Worm (Caenorhabditis elegans) whole organism, mixed stage, embryonic: ENCODE data around the gene srh-60.

ENCODE experiments used
- M03D4.4 ChIP-seq: sonication (generic microtip); optimal IDR thresholded peaks from 2 replicates; lab custom pipeline; 2017; ENCODE audit warnings: mild to moderate bottlenecking, missing genetic modification characterization, missing compliant biosample characterization
- bed-3 ChIP-seq: fragments of 200-800 bp; sonication (Bioruptor generic); optimal IDR thresholded peaks from 3 replicates; lab custom pipeline; 2018; ENCODE audit warnings: mild to moderate bottlenecking, missing genetic modification characterization, moderate library complexity, missing compliant biosample characterization
- ceh-39 ChIP-seq: fragments of 150-350 bp; optimal IDR thresholded peaks from 2 replicates; lab custom pipeline; 2014; ENCODE audit warnings: missing biosample characterization, missing genetic modification characterization
- ceh-43 ChIP-seq: fragments of 200-800 bp; sonication (Bioruptor generic); optimal IDR thresholded peaks from 2 replicates; lab custom pipeline; 2018; ENCODE audit warnings: mild to moderate bottlenecking, missing genetic modification characterization, moderate library complexity, missing compliant biosample characterization
- ces-1 ChIP-seq: fragments of 150-350 bp; optimal IDR thresholded peaks from 2 replicates; lab custom pipeline; 2014; ENCODE audit warnings: missing biosample characterization, missing genetic modification reagents, missing genetic modification characterization
- cnd-1 ChIP-seq: fragments of 200-800 bp; sonication (Bioruptor generic); optimal IDR thresholded peaks from 2 replicates; lab custom pipeline; 2018; ENCODE audit warnings: mild to moderate bottlenecking, missing genetic modification characterization, missing compliant biosample characterization
- drap-1 ChIP-seq: fragments of 200-800 bp; sonication (Bioruptor generic); optimal IDR thresholded peaks from 3 replicates; lab custom pipeline; 2018; ENCODE audit warnings: mild to moderate bottlenecking, missing genetic modification characterization, missing compliant biosample characterization
- elt-1 ChIP-seq: sonication (generic microtip); optimal IDR thresholded peaks from 2 replicates; lab custom pipeline; 2017; ENCODE audit warnings: missing genetic modification characterization, mild to moderate bottlenecking, missing compliant biosample characterization, antibody characterized with exemption, moderate library complexity, borderline replicate concordance; ENCODE audit not compliant: insufficient read depth
- elt-3 ChIP-seq: fragments of 150-350 bp; optimal IDR thresholded peaks from 2 replicates; lab custom pipeline; 2014; ENCODE audit warnings: missing biosample characterization, missing genetic modification characterization
- flh-1 ChIP-seq: fragments of 200-800 bp; sonication (Bioruptor generic); optimal IDR thresholded peaks from 2 replicates; lab custom pipeline; 2018; ENCODE audit warnings: mild to moderate bottlenecking, missing genetic modification characterization, moderate library complexity, missing compliant biosample characterization
- ham-2 ChIP-seq: fragments of 200-800 bp; sonication (Bioruptor generic); optimal IDR thresholded peaks from 2 replicates; lab custom pipeline; 2018; ENCODE audit warnings: mild to moderate bottlenecking, missing genetic modification characterization, missing compliant biosample characterization
- lin-13 ChIP-seq: fragments of 150-350 bp; optimal IDR thresholded peaks from 2 replicates; lab custom pipeline; 2014; ENCODE audit warnings: missing biosample characterization, missing genetic modification characterization
- lin-32 ChIP-seq: fragments of 200-800 bp; sonication (Bioruptor generic); optimal IDR thresholded peaks from 2 replicates; lab custom pipeline; 2018; ENCODE audit warnings: mild to moderate bottlenecking, missing genetic modification characterization, missing compliant biosample characterization
- lsy-2 ChIP-seq: fragments of 150-350 bp; optimal IDR thresholded peaks from 2 replicates; lab custom pipeline; 2014; ENCODE audit warnings: missing biosample characterization, missing genetic modification characterization
- mab-5 ChIP-seq: fragments of 150-350 bp; optimal IDR thresholded peaks from 2 replicates; lab custom pipeline; 2014; ENCODE audit warnings: missing biosample characterization, missing genetic modification characterization
- mep-1 ChIP-seq: fragments of 150-350 bp; optimal IDR thresholded peaks from 2 replicates; lab custom pipeline; 2017; ENCODE audit warnings: missing biosample characterization, missing genetic modification reagents, missing genetic modification characterization, inconsistent platforms
- mls-2 ChIP-seq: sonication (generic microtip); optimal IDR thresholded peaks from 2 replicates; lab custom pipeline; 2016; ENCODE audit warnings: mild to moderate bottlenecking, missing genetic modification characterization, moderate library complexity, missing compliant biosample characterization
- nhr-12 ChIP-seq: fragments of 150-350 bp; optimal IDR thresholded peaks from 2 replicates; lab custom pipeline; 2014; ENCODE audit warnings: missing biosample characterization, missing genetic modification characterization
- nhr-237 ChIP-seq: fragments of 150-350 bp; optimal IDR thresholded peaks from 2 replicates; lab custom pipeline; 2014; ENCODE audit warnings: missing biosample characterization, missing genetic modification characterization
- nhr-28 ChIP-seq: fragments of 150-350 bp; optimal IDR thresholded peaks from 2 replicates; lab custom pipeline; 2014; ENCODE audit warnings: missing biosample characterization, missing genetic modification characterization
- nhr-76 ChIP-seq: sonication (generic microtip); optimal IDR thresholded peaks from 2 replicates; lab custom pipeline; 2017; ENCODE audit warnings: missing biosample characterization, missing genetic modification characterization
- snpc-4 ChIP-seq: fragments of 150-350 bp; optimal IDR thresholded peaks from 2 replicates; lab custom pipeline; 2014; ENCODE audit warnings: missing biosample characterization, missing genetic modification characterization
- sptf-1 ChIP-seq: sonication (generic microtip); optimal IDR thresholded peaks from 2 replicates; lab custom pipeline; 2017; ENCODE audit warnings: mild to moderate bottlenecking, missing genetic modification characterization, moderate library complexity, missing compliant biosample characterization
- tbx-8 ChIP-seq: fragments of 200-800 bp; sonication (Bioruptor generic); optimal IDR thresholded peaks from 2 replicates; lab custom pipeline; 2018; ENCODE audit warnings: mild to moderate bottlenecking, missing genetic modification characterization, moderate library complexity, missing compliant biosample characterization
- unc-120 ChIP-seq: sonication (generic microtip); optimal IDR thresholded peaks from 2 replicates; lab custom pipeline; 2017; ENCODE audit warnings: missing genetic modification characterization, missing compliant biosample characterization; ENCODE audit not compliant: poor library complexity, severe bottlenecking
- unc-39 ChIP-seq: fragments of 150-350 bp; optimal IDR thresholded peaks from 2 replicates; lab custom pipeline; 2014; ENCODE audit warnings: missing biosample characterization, missing genetic modification characterization
- unc-62 ChIP-seq: fragments of 150-350 bp; optimal IDR thresholded peaks from 2 replicates; lab custom pipeline; 2014; ENCODE audit warnings: missing biosample characterization, missing genetic modification reagents, missing genetic modification characterization
- zip-8 ChIP-seq: fragments of 150-350 bp; optimal IDR thresholded peaks from 2 replicates; lab custom pipeline; 2014; ENCODE audit warnings: missing biosample characterization, missing genetic modification characterization

The srh-60 gene

ce11 chrII:3553453-3553852, 30.0 kb upstream of the srh-60 start, which contains the start of gene dnc-3:
Gene dnc-3 (plus strand): TSS chrII:3553724.
- TF ChIP-seq lsy-2 (tag; lab: Kevin White, UChicago) (peak; percentile 29), nhr-12 (tag; lab: Kevin White, UChicago) (no peak), bed-3 (GFP tag; lab: Kevin White, UChicago) (no peak), tbx-8 (GFP tag; lab: Kevin White, UChicago) (no peak), unc-39 (tag; lab: Kevin White, UChicago) (no peak), ceh-39 (no peak), nhr-76 (tag; lab: Kevin White, UChicago) (no peak), cnd-1 (tag; lab: Kevin White, UChicago) (no peak), mep-1 (tag; lab: Kevin White, UChicago) (peak; percentile 14), nhr-237 (peak; percentile 5), ceh-43 (GFP tag; lab: Kevin White, UChicago) (peak; percentile 17), lin-32 (no peak), ces-1 (peak; percentile 75), ham-2 (GFP tag; lab: Kevin White, UChicago) (no peak)

ce11 chrII:3554673-3555072, 28.8 kb upstream of the srh-60 start:
- TF ChIP-seq ham-2 (GFP tag; lab: Kevin White, UChicago) (no peak), drap-1 (no peak), M03D4.4 (no peak), tbx-8 (GFP tag; lab: Kevin White, UChicago) (no peak), lsy-2 (tag; lab: Kevin White, UChicago) (no peak), unc-39 (tag; lab: Kevin White, UChicago) (no peak), flh-1 (GFP tag; lab: Kevin White, UChicago) (no peak), nhr-237 (no peak), zip-8 (tag; lab: Kevin White, UChicago) (no peak), ceh-39 (no peak)
- TF ChIP-seq, all 35 proteins: peak for 0

DNA sequence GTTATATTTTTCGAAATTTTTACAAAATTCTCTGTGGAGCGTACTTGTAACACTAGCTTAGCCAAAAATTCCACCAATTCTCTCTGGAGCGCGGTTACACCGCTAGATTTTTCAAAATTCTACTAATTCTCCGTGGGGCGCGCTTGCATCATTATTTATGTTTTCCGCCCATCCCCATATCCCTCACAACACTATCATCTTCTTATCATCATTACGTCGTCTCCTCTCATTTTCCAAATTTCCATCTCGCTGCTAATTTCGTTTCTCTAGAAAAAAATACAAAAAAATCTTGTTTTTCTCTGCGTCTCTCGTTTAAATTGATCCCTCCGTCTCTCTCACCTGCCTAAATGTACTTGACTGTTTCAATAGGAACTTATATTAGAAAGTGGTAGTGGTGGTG, 28.2 kb upstream of the srh-60 start:
- TF ChIP-seq ham-2 (GFP tag; lab: Kevin White, UChicago) (no peak), nhr-76 (tag; lab: Kevin White, UChicago) (no peak), flh-1 (GFP tag; lab: Kevin White, UChicago) (no peak), ces-1 (no peak), nhr-28 (tag; lab: Kevin White, UChicago) (no peak), nhr-12 (tag; lab: Kevin White, UChicago) (no peak), mls-2 (tag; lab: Kevin White, UChicago) (no peak), ceh-43 (GFP tag; lab: Kevin White, UChicago) (no peak), unc-39 (tag; lab: Kevin White, UChicago) (no peak), lin-13 (tag; lab: Kevin White, UChicago) (no peak)

DNA sequence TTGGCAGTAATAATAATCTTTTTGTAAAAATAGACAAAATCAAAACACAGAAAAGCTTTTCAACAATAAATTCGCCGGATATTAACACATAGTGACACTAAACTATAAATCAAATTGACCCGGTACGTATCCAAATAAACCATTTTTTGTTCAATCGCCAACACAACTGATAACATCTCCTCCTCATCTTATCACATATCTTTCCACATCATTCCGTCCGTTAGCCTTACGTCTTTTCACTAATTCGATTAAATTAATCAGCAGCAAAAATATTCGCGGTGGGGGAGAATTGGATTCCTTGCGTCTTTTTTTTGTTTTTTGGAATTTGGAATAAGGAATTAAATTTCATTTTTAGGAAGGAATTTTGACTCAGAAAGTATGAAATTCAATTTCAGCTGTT, 26.9 kb upstream of the srh-60 start:
- TF ChIP-seq nhr-28 (tag; lab: Kevin White, UChicago) (no peak), ceh-43 (GFP tag; lab: Kevin White, UChicago) (no peak), snpc-4 (tag; lab: Kevin White, UChicago) (no peak), elt-1 (tag; lab: Kevin White, UChicago) (no peak), tbx-8 (GFP tag; lab: Kevin White, UChicago) (no peak), bed-3 (GFP tag; lab: Kevin White, UChicago) (no peak), lin-32 (no peak), nhr-76 (tag; lab: Kevin White, UChicago) (no peak), sptf-1 (tag; lab: Kevin White, UChicago) (no peak)

ce11 chrII:3557417-3557816, 26.1 kb upstream of the srh-60 start, which contains the start of gene lgc-45:
Gene lgc-45 (plus strand): TSS chrII:3557472.
- TF ChIP-seq unc-62 (GFP tag; lab: Kevin White, UChicago) (no peak), mls-2 (tag; lab: Kevin White, UChicago) (no peak), cnd-1 (tag; lab: Kevin White, UChicago) (no peak), mab-5 (no peak), unc-120 (no peak), elt-3 (tag; lab: Kevin White, UChicago) (no peak), nhr-237 (no peak), mep-1 (tag; lab: Kevin White, UChicago) (no peak), ceh-39 (no peak), flh-1 (GFP tag; lab: Kevin White, UChicago) (no peak), zip-8 (tag; lab: Kevin White, UChicago) (no peak), nhr-76 (tag; lab: Kevin White, UChicago) (no peak)
- TF ChIP-seq, all 35 proteins: peak for 0
